Fruit fly (Drosophila melanogaster) whole organism, embryonic: ENCODE results near the gene CG8543.

Source experiments
- Ada2b ChIP-seq: fragments of 200-800 bp; sonication (Bioruptor generic); IDR thresholded peaks from 2 replicates; pipeline ENCODE4 v1.3.6; 2022; ENCODE audit warnings: missing biosample characterization, missing genetic modification characterization
- CG10147 ChIP-seq: fragments of 200-800 bp; sonication (Bioruptor generic); optimal IDR thresholded peaks from 2 replicates; lab custom pipeline; 2019; ENCODE audit warnings: missing biosample characterization, mild to moderate bottlenecking, missing genetic modification characterization, moderate library complexity
- CG10543 ChIP-seq: fragments of 200-800 bp; sonication (Bioruptor generic); optimal IDR thresholded peaks from 3 replicates; lab custom pipeline; 2017; ENCODE audit warnings: missing biosample characterization, mild to moderate bottlenecking, missing genetic modification characterization, moderate library complexity
- CG10654 ChIP-seq: fragments of 200-800 bp; sonication (Bioruptor generic); optimal IDR thresholded peaks from 2 replicates; lab custom pipeline; 2016; ENCODE audit warnings: missing biosample characterization, missing genetic modification characterization
- CG11247 ChIP-seq: fragments of 200-800 bp; sonication (Bioruptor generic); IDR thresholded peaks from 2 replicates; pipeline ENCODE4 v1.3.6; 2022; ENCODE audit warnings: missing biosample characterization, missing genetic modification characterization
- CG12299 ChIP-seq: fragments of 200-800 bp; sonication (Bioruptor generic); optimal IDR thresholded peaks from 2 replicates; lab custom pipeline; 2018; ENCODE audit warnings: missing biosample characterization, mild to moderate bottlenecking, missing genetic modification characterization
- CG12391 ChIP-seq: fragments of 200-800 bp; sonication (Bioruptor generic); optimal IDR thresholded peaks from 3 replicates; lab custom pipeline; 2018; ENCODE audit warnings: missing biosample characterization, mild to moderate bottlenecking, missing genetic modification characterization, moderate library complexity
- CG13424 ChIP-seq: fragments of 200-800 bp; sonication (Bioruptor generic); optimal IDR thresholded peaks from 2 replicates; lab custom pipeline; 2019; ENCODE audit warnings: missing biosample characterization, mild to moderate bottlenecking, missing genetic modification characterization, moderate library complexity
- CG14710 ChIP-seq: fragments of 200-800 bp; sonication (Bioruptor generic); optimal IDR thresholded peaks from 3 replicates; lab custom pipeline; 2019; ENCODE audit warnings: missing biosample characterization, mild to moderate bottlenecking, missing genetic modification characterization, moderate library complexity
- CG17328 ChIP-seq: fragments of 200-800 bp; sonication (Bioruptor generic); IDR thresholded peaks from 2 replicates; pipeline ENCODE4 v1.3.6; 2022; ENCODE audit warnings: missing biosample characterization, missing genetic modification characterization
- CG17912 ChIP-seq: fragments of 200-800 bp; sonication (Bioruptor generic); optimal IDR thresholded peaks from 2 replicates; lab custom pipeline; 2018; ENCODE audit warnings: missing biosample characterization, mild to moderate bottlenecking, missing genetic modification characterization
- CG1792 ChIP-seq: fragments of 200-800 bp; sonication (Bioruptor generic); optimal IDR thresholded peaks from 2 replicates; lab custom pipeline; 2016; ENCODE audit warnings: missing biosample characterization, missing genetic modification characterization
- CG18476 ChIP-seq: fragments of 200-800 bp; sonication (Bioruptor generic); optimal IDR thresholded peaks from 2 replicates; lab custom pipeline; 2016; ENCODE audit warnings: missing biosample characterization, mild to moderate bottlenecking, missing genetic modification characterization
- CG32532 ChIP-seq: fragments of 200-800 bp; sonication (Bioruptor generic); IDR thresholded peaks from 2 replicates; pipeline ENCODE4 v1.3.6; 2022; ENCODE audit warnings: missing biosample characterization, missing genetic modification characterization
- CG4360 ChIP-seq: fragments of 200-800 bp; sonication (Bioruptor generic); IDR thresholded peaks from 2 replicates; pipeline ENCODE4 v1.3.6; 2022; ENCODE audit warnings: missing biosample characterization, missing genetic modification characterization
- CG6654 ChIP-seq: fragments of 200-800 bp; sonication (Bioruptor generic); optimal IDR thresholded peaks from 2 replicates; lab custom pipeline; 2017; ENCODE audit warnings: missing biosample characterization, mild to moderate bottlenecking, missing genetic modification characterization
- CG6791 ChIP-seq: fragments of 200-800 bp; sonication (Bioruptor generic); IDR thresholded peaks from 3 replicates; pipeline ENCODE4 v1.3.6; 2022; ENCODE audit warnings: missing biosample characterization, missing genetic modification characterization; ENCODE audit not compliant: partially characterized antibody
- Camta ChIP-seq: fragments of 200-800 bp; sonication (Bioruptor generic); optimal IDR thresholded peaks from 2 replicates; lab custom pipeline; 2016; ENCODE audit warnings: missing biosample characterization, missing genetic modification characterization
- CoRest ChIP-seq: fragments of 200-800 bp; sonication (Bioruptor generic); optimal IDR thresholded peaks from 3 replicates; lab custom pipeline; 2018; ENCODE audit warnings: missing biosample characterization, mild to moderate bottlenecking, missing genetic modification characterization, moderate library complexity
- D19B ChIP-seq: fragments of 200-800 bp; sonication (Bioruptor generic); optimal IDR thresholded peaks from 2 replicates; lab custom pipeline; 2017; ENCODE audit warnings: missing biosample characterization, mild to moderate bottlenecking, missing genetic modification characterization
- Fer1 ChIP-seq: fragments of 200-800 bp; sonication (Bioruptor generic); optimal IDR thresholded peaks from 2 replicates; lab custom pipeline; 2017; ENCODE audit warnings: missing biosample characterization, mild to moderate bottlenecking, missing genetic modification characterization
- Gug ChIP-seq: fragments of 200-800 bp; sonication (Bioruptor generic); IDR thresholded peaks from 4 replicates; pipeline ENCODE4 v1.3.6; 2022; ENCODE audit warnings: missing biosample characterization, missing genetic modification characterization
- HLH4C ChIP-seq: fragments of 200-800 bp; sonication (Bioruptor generic); IDR thresholded peaks from 3 replicates; pipeline ENCODE4 v1.3.6; 2022; ENCODE audit warnings: missing biosample characterization, missing genetic modification characterization; ENCODE audit not compliant: partially characterized antibody
- Hr51 ChIP-seq, 2 experiments: fragments of 200-800 bp; sonication (Bioruptor generic); optimal IDR thresholded peaks; 2 replicates in 1 of 2; 3 replicates in 1 of 2; lab custom pipeline; 2016 to 2018; ENCODE audit warnings: missing biosample characterization in 2 of 2, missing genetic modification characterization in 2 of 2, mild to moderate bottlenecking in 1 of 2, moderate library complexity in 1 of 2
- Lpt ChIP-seq: fragments of >200 bp; optimal IDR thresholded peaks from 2 replicates; lab custom pipeline; 2018; ENCODE audit warnings: missing biosample characterization, missing genetic modification characterization
- Nf-YA ChIP-seq: fragments of 200-800 bp; sonication (Bioruptor generic); IDR thresholded peaks from 2 replicates; pipeline ENCODE4 v1.3.6; 2022; ENCODE audit warnings: missing biosample characterization, missing genetic modification characterization
- Poxn ChIP-seq: fragments of 200-800 bp; sonication (Bioruptor generic); IDR thresholded peaks from 2 replicates; pipeline ENCODE4 v1.3.6; 2022; ENCODE audit warnings: missing biosample characterization, missing genetic modification characterization
- br ChIP-seq: fragments of >200 bp; optimal IDR thresholded peaks from 2 replicates; lab custom pipeline; 2017
- crc ChIP-seq: fragments of 200-800 bp; sonication (Bioruptor generic); optimal IDR thresholded peaks from 2 replicates; lab custom pipeline; 2016; ENCODE audit warnings: missing biosample characterization, missing genetic modification characterization
- da ChIP-seq: fragments of 200-800 bp; sonication (Bioruptor generic); optimal IDR thresholded peaks from 2 replicates; lab custom pipeline; 2016; ENCODE audit warnings: missing biosample characterization, missing genetic modification characterization
- esg ChIP-seq: fragments of 200-800 bp; sonication (Bioruptor generic); conservative IDR thresholded peaks from 2 replicates; pipeline ENCODE4 v1.3.6; 2022; ENCODE audit warnings: missing biosample characterization, missing genetic modification characterization
- fd3F ChIP-seq: fragments of 200-800 bp; sonication (Bioruptor generic); optimal IDR thresholded peaks from 2 replicates; lab custom pipeline; 2018; ENCODE audit warnings: missing biosample characterization, mild to moderate bottlenecking, missing genetic modification characterization, moderate library complexity
- fd96Cb ChIP-seq: fragments of 200-800 bp; sonication (Bioruptor generic); optimal IDR thresholded peaks from 2 replicates; lab custom pipeline; 2018; ENCODE audit warnings: missing biosample characterization, mild to moderate bottlenecking, missing genetic modification characterization, moderate library complexity
- gem ChIP-seq: fragments of 200-800 bp; sonication (Bioruptor generic); optimal IDR thresholded peaks from 2 replicates; lab custom pipeline; 2019; ENCODE audit warnings: missing biosample characterization, mild to moderate bottlenecking, missing genetic modification characterization, moderate library complexity
- ham ChIP-seq: fragments of 200-800 bp; sonication (Bioruptor generic); IDR thresholded peaks from 2 replicates; pipeline ENCODE4 v1.3.6; 2022; ENCODE audit warnings: missing biosample characterization, missing genetic modification characterization
- hb ChIP-seq: fragments of 200-800 bp; sonication (Bioruptor generic); IDR thresholded peaks from 3 replicates; pipeline ENCODE4 v1.3.6; 2022; ENCODE audit warnings: missing biosample characterization, missing genetic modification characterization; ENCODE audit not compliant: partially characterized antibody
- kah ChIP-seq: fragments of 200-800 bp; sonication (Bioruptor generic); optimal IDR thresholded peaks from 2 replicates; lab custom pipeline; 2018; ENCODE audit warnings: missing biosample characterization, mild to moderate bottlenecking, missing genetic modification characterization
- ken ChIP-seq: fragments of 200-800 bp; sonication (Bioruptor generic); IDR thresholded peaks from 3 replicates; pipeline ENCODE4 v1.3.6; 2022; ENCODE audit warnings: missing biosample characterization, missing genetic modification characterization
- lilli ChIP-seq: fragments of 200-800 bp; sonication (Bioruptor generic); optimal IDR thresholded peaks from 3 replicates; lab custom pipeline; 2016; ENCODE audit warnings: missing biosample characterization, missing genetic modification characterization
- lmd ChIP-seq: fragments of 200-800 bp; sonication (Bioruptor generic); IDR thresholded peaks from 2 replicates; pipeline ENCODE4 v1.3.6; 2022; ENCODE audit warnings: missing biosample characterization, missing genetic modification characterization
- mirr ChIP-seq: fragments of 200-800 bp; sonication (Bioruptor generic); optimal IDR thresholded peaks from 3 replicates; lab custom pipeline; 2018; ENCODE audit warnings: missing biosample characterization, mild to moderate bottlenecking, missing genetic modification characterization
- nmo ChIP-seq: fragments of 200-800 bp; sonication (Bioruptor generic); optimal IDR thresholded peaks from 2 replicates; lab custom pipeline; 2018; ENCODE audit warnings: missing biosample characterization, mild to moderate bottlenecking, missing genetic modification characterization, moderate library complexity
- ranshi ChIP-seq: fragments of 200-800 bp; sonication (Bioruptor generic); IDR thresholded peaks from 2 replicates; pipeline ENCODE4 v1.3.6; 2022; ENCODE audit warnings: missing biosample characterization, missing genetic modification characterization
- row ChIP-seq: fragments of 200-800 bp; sonication (Bioruptor generic); IDR thresholded peaks from 3 replicates; pipeline ENCODE4 v1.3.6; 2022; ENCODE audit warnings: missing biosample characterization, missing genetic modification characterization
- salm ChIP-seq: fragments of 200-800 bp; sonication (Bioruptor generic); optimal IDR thresholded peaks from 2 replicates; lab custom pipeline; 2018; ENCODE audit warnings: missing biosample characterization, mild to moderate bottlenecking, missing genetic modification characterization
- sd ChIP-seq: fragments of 200-800 bp; sonication (Bioruptor generic); optimal IDR thresholded peaks from 3 replicates; lab custom pipeline; 2018; ENCODE audit warnings: missing biosample characterization, mild to moderate bottlenecking, missing genetic modification characterization, moderate library complexity
- trem ChIP-seq: fragments of 200-800 bp; optimal IDR thresholded peaks from 3 replicates; lab custom pipeline; 2019; ENCODE audit warnings: missing biosample characterization, mild to moderate bottlenecking, missing genetic modification characterization, moderate library complexity
- ttk ChIP-seq: fragments of 200-800 bp; sonication (Bioruptor generic); IDR thresholded peaks from 2 replicates; pipeline ENCODE4 v2.1.2; 2022; ENCODE audit warnings: missing biosample characterization, missing genetic modification characterization
- unc-4 ChIP-seq: fragments of 200-800 bp; sonication (Bioruptor generic); IDR thresholded peaks from 2 replicates; pipeline ENCODE4 v1.3.6; 2022; ENCODE audit warnings: missing biosample characterization, missing genetic modification characterization; ENCODE audit not compliant: partially characterized antibody
- vvl ChIP-seq: fragments of 200-800 bp; sonication (Bioruptor generic); IDR thresholded peaks from 2 replicates; pipeline ENCODE4 v1.3.6; 2022; ENCODE audit warnings: missing biosample characterization, missing genetic modification characterization
- wdn ChIP-seq: fragments of 200-800 bp; sonication (Bioruptor generic); IDR thresholded peaks from 2 replicates; pipeline ENCODE4 v1.3.6; 2022; ENCODE audit warnings: missing biosample characterization, missing genetic modification characterization

The CG8543 gene

DNA sequence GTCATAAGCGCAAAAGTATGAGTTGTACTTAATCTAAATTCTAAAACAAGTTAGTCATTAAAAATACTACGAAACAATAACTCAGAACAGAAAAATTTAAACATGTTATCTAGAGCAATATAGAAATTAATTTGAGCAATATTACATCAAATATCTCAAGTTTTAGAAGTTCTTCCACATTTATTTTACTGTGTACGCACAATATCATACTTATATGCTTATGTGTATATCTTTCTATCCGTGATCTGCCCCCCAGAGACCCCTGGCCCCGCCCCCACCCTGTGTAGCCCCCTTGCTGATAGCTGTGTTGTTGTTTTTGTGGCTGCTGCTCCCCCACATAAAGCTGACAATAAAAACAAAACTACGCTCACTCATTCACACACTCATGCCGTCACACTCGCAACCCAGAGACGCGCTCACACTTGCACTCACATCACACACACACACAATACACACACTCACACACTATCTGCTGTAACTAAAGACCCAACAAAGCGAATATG, 36.7 kb downstream of the CG8543 start (continued):
- TF ChIP-seq Nf-YA (no peak), CoRest (tag; lab: Kevin White, UChicago) (peak; percentile 34), CG12299 (tag; lab: Kevin White, UChicago) (no peak), CG18476 (GFP tag; lab: Kevin White, UChicago) (no peak), crc (no peak), unc-4 (no peak), ttk (GFP tag; lab: Robert Waterston, UW) (peak; percentile 49), ham (no peak), esg (GFP tag; lab: Robert Waterston, UW) (peak; percentile 36; the same call in 1 of the 2 replicates), CG4360 (peak; percentile 82), CG17328 (GFP tag; lab: Robert Waterston, UW) (peak; percentile 20; the same call in 1 of the 2 replicates), hb (GFP tag; lab: Robert Waterston, UW) (no peak), lmd (GFP tag; lab: Robert Waterston, UW) (peak; percentile 49), Poxn (GFP tag; lab: Robert Waterston, UW) (no peak), CG17912 (GFP tag; lab: Kevin White, UChicago) (no peak), mirr (peak; percentile 10), CG10543 (GFP tag; lab: Kevin White, UChicago) (peak; percentile 49), row (GFP tag; lab: Robert Waterston, UW) (peak; percentile 48; the same call in 1 of the 3 replicates), CG32532 (GFP tag; lab: Robert Waterston, UW) (peak; percentile 61; the same call in 1 of the 2 replicates), fd96Cb (tag; lab: Kevin White, UChicago) (peak; percentile 2), CG1792 (GFP tag; lab: Kevin White, UChicago) (no peak), HLH4C (no peak), CG6791 (peak; percentile 10; the same call in 1 of the 3 replicates), gem (peak; percentile 58), Fer1 (GFP tag; lab: Kevin White, UChicago) (no peak), ken (GFP tag; lab: Robert Waterston, UW) (no peak), CG13424 (tag; lab: Kevin White, UChicago) (peak; percentile 13), CG6654 (GFP tag; lab: Kevin White, UChicago) (no peak), Hr51 (GFP tag; optimal IDR thresholded peaks at IDR 0.05; lab: Kevin White, UChicago) (peak in 1 of 2 experiments; percentile 29), sd (tag; lab: Kevin White, UChicago) (peak; percentile 28), Camta (GFP tag; lab: Kevin White, UChicago) (no peak), CG10654 (GFP tag; lab: Kevin White, UChicago) (no peak), lilli (no peak), Lpt (GFP tag; lab: Kevin White, UChicago) (no peak), ranshi (GFP tag; lab: Robert Waterston, UW) (no peak), kah (GFP tag; lab: Kevin White, UChicago) (no peak), da (GFP tag; lab: Kevin White, UChicago) (no peak), CG11247 (GFP tag; lab: Robert Waterston, UW) (no peak; the same call in 1 of the 2 replicates), CG12391 (tag; lab: Kevin White, UChicago) (peak; percentile 45), wdn (GFP tag; lab: Robert Waterston, UW) (no peak), nmo (GFP tag; lab: Kevin White, UChicago) (peak; percentile 15), salm (tag; lab: Kevin White, UChicago) (no peak), Ada2b (GFP tag; lab: Robert Waterston, UW) (0 out of 2 replicates have a peak, but pooled peaks have one; percentile 22), D19B (GFP tag; lab: Kevin White, UChicago) (no peak), fd3F (GFP tag; lab: Kevin White, UChicago) (no peak), CG10147 (GFP tag; lab: Kevin White, UChicago) (no peak), trem (tag; lab: Kevin White, UChicago) (no peak), CG14710 (tag; lab: Kevin White, UChicago) (peak; percentile 19), vvl (GFP tag; lab: Robert Waterston, UW) (peak; percentile 37; the same call in 1 of the 2 replicates), Gug (GFP tag; lab: Robert Waterston, UW) (0 out of 4 replicates have a peak, but pooled peaks have one; percentile 6), br (lab: Kevin White, UChicago) (no peak)
